Worm (Caenorhabditis elegans) whole organism, L1 larva: ENCODE measurements around the gene ugt-7.

Experiments used
- Y116A8C.19 ChIP-seq: sonication (generic microtip); optimal IDR thresholded peaks from 2 replicates; lab custom pipeline; 2016; ENCODE audit warnings: missing compliant biosample characterization, missing genetic modification characterization, borderline replicate concordance
- aha-1 ChIP-seq: fragments of 150-350 bp; optimal IDR thresholded peaks from 2 replicates; lab custom pipeline; 2014; ENCODE audit warnings: missing biosample characterization, missing genetic modification characterization
- aly-2 ChIP-seq: fragments of 150-350 bp; optimal IDR thresholded peaks from 2 replicates; lab custom pipeline; 2014; ENCODE audit warnings: missing biosample characterization, missing genetic modification characterization
- ama-1 ChIP-seq: fragments of 150-350 bp; optimal IDR thresholded peaks from 2 replicates; lab custom pipeline; 2014
- ceh-82 ChIP-seq, 3 experiments: fragments of 150-350 bp in 1 of 3; sonication (generic microtip) in 2 of 3; optimal IDR thresholded peaks; 2 replicates each; lab custom pipeline; 2014 to 2017; ENCODE audit warnings: missing biosample characterization in 3 of 3, missing genetic modification characterization in 3 of 3
- ceh-88 ChIP-seq: fragments of 200-800 bp; sonication (Bioruptor generic); IDR thresholded peaks from 2 replicates; pipeline ENCODE4 v1.3.6; 2022; ENCODE audit warnings: missing genetic modification characterization, missing compliant biosample characterization
- dpl-1 ChIP-seq, 3 experiments: fragments of 150-350 bp in 2 of 3; sonication (generic microtip) in 1 of 3; optimal IDR thresholded peaks; 2 replicates each; lab custom pipeline; 2014 to 2017; ENCODE audit warnings: missing biosample characterization in 3 of 3, missing genetic modification characterization in 3 of 3, missing genetic modification reagents in 3 of 3
- efl-1 ChIP-seq, 4 experiments: fragments of 150-350 bp; optimal IDR thresholded peaks in 3 of 4; peaks in 1 of 4; 1 replicate in 1 of 4; 2 replicates in 3 of 4; lab custom pipeline; 2014; ENCODE audit warnings: missing biosample characterization in 2 of 4, missing genetic modification characterization in 2 of 4, missing genetic modification reagents in 2 of 4
- efl-3 ChIP-seq: fragments of 200-800 bp; sonication (Bioruptor generic); optimal IDR thresholded peaks from 2 replicates; lab custom pipeline; 2018; ENCODE audit warnings: mild to moderate bottlenecking, missing genetic modification characterization, missing compliant biosample characterization
- egl-27 ChIP-seq, 2 experiments: fragments of 150-350 bp in 1 of 2; sonication (generic microtip); optimal IDR thresholded peaks; 3 replicates each; lab custom pipeline; 2017 to 2018; ENCODE audit warnings: missing biosample characterization in 2 of 2, missing genetic modification characterization in 2 of 2, missing genetic modification reagents in 2 of 2
- elt-3 ChIP-seq, 6 experiments: fragments of 150-350 bp in 1 of 6; sonication (generic microtip); optimal IDR thresholded peaks; 2 replicates each; lab custom pipeline; 2017 to 2018; ENCODE audit warnings: missing biosample characterization in 6 of 6, missing genetic modification characterization in 6 of 6, inconsistent platforms in 1 of 6
- ets-5 ChIP-seq: fragments of 200-800 bp; sonication (Bioruptor generic); IDR thresholded peaks from 2 replicates; pipeline ENCODE4 v1.3.6; 2022; ENCODE audit warnings: missing genetic modification characterization, missing compliant biosample characterization
- fkh-8 ChIP-seq: sonication (generic microtip); optimal IDR thresholded peaks from 2 replicates; lab custom pipeline; 2016; ENCODE audit warnings: mild to moderate bottlenecking, missing genetic modification characterization, missing compliant biosample characterization
- fos-1 ChIP-seq: fragments of 150-350 bp; optimal IDR thresholded peaks from 2 replicates; lab custom pipeline; 2014; ENCODE audit warnings: missing biosample characterization, missing genetic modification characterization
- grh-1 ChIP-seq: fragments of 200-800 bp; sonication (Bioruptor generic); IDR thresholded peaks from 2 replicates; pipeline ENCODE4 v1.3.6; 2022; ENCODE audit warnings: missing genetic modification reagents, missing genetic modification characterization, missing compliant biosample characterization
- irx-1 ChIP-seq: sonication (generic microtip); optimal IDR thresholded peaks from 2 replicates; lab custom pipeline; 2016; ENCODE audit warnings: missing genetic modification characterization, missing compliant biosample characterization
- isw-1 ChIP-seq: fragments of 200-800 bp; sonication (Bioruptor generic); IDR thresholded peaks from 2 replicates; pipeline ENCODE4 v1.3.6; 2022; ENCODE audit warnings: missing genetic modification characterization, missing compliant biosample characterization
- jun-1 ChIP-seq: fragments of 150-350 bp; optimal IDR thresholded peaks from 2 replicates; lab custom pipeline; 2014; ENCODE audit warnings: missing biosample characterization, missing genetic modification reagents, missing genetic modification characterization
- lin-35 ChIP-seq, 2 experiments: fragments of 150-350 bp; optimal IDR thresholded peaks; 2 replicates each; lab custom pipeline; 2014; ENCODE audit warnings: missing biosample characterization in 2 of 2, missing genetic modification characterization in 2 of 2, missing genetic modification reagents in 2 of 2
- lir-3 ChIP-seq: sonication (generic microtip); optimal IDR thresholded peaks from 2 replicates; lab custom pipeline; 2016; ENCODE audit warnings: mild to moderate bottlenecking, missing genetic modification characterization, moderate library complexity, missing compliant biosample characterization; ENCODE audit not compliant: poor library complexity
- mab-9 ChIP-seq: fragments of 200-800 bp; sonication (Bioruptor generic); IDR thresholded peaks from 2 replicates; pipeline ENCODE4 v1.3.6; 2022; ENCODE audit warnings: missing genetic modification reagents, missing genetic modification characterization, missing compliant biosample characterization
- mep-1 ChIP-seq: fragments of 150-350 bp; optimal IDR thresholded peaks from 2 replicates; lab custom pipeline; 2014; ENCODE audit warnings: missing biosample characterization, missing genetic modification characterization
- nhr-11 ChIP-seq: fragments of 150-350 bp; optimal IDR thresholded peaks from 2 replicates; lab custom pipeline; 2014; ENCODE audit warnings: missing biosample characterization, missing genetic modification characterization
- nhr-19 ChIP-seq: fragments of 200-800 bp; sonication (Bioruptor generic); conservative IDR thresholded peaks from 2 replicates; pipeline ENCODE4 v1.3.6; 2022; ENCODE audit warnings: missing genetic modification characterization, missing compliant biosample characterization
- nhr-28 ChIP-seq: fragments of 150-350 bp; optimal IDR thresholded peaks from 2 replicates; lab custom pipeline; 2014; ENCODE audit warnings: missing biosample characterization, missing genetic modification characterization
- nhr-47 ChIP-seq: sonication (generic microtip); optimal IDR thresholded peaks from 2 replicates; lab custom pipeline; 2016; ENCODE audit warnings: mild to moderate bottlenecking, missing genetic modification characterization, moderate library complexity, missing compliant biosample characterization
- nhr-76 ChIP-seq: sonication (generic microtip); optimal IDR thresholded peaks from 2 replicates; lab custom pipeline; 2017; ENCODE audit warnings: missing biosample characterization, missing genetic modification characterization
- pag-3 ChIP-seq: sonication (generic microtip); optimal IDR thresholded peaks from 2 replicates; lab custom pipeline; 2017; ENCODE audit warnings: missing genetic modification characterization, mild to moderate bottlenecking, missing compliant biosample characterization, antibody characterized with exemption, borderline replicate concordance; ENCODE audit not compliant: insufficient read depth
- pax-3 ChIP-seq: fragments of 200-800 bp; sonication (Bioruptor generic); optimal IDR thresholded peaks from 2 replicates; lab custom pipeline; 2018; ENCODE audit warnings: mild to moderate bottlenecking, missing genetic modification characterization, moderate library complexity, missing compliant biosample characterization
- pqm-1 ChIP-seq: sonication (generic microtip); optimal IDR thresholded peaks from 3 replicates; lab custom pipeline; 2017; ENCODE audit warnings: missing biosample characterization, missing genetic modification characterization
- snpc-4 ChIP-seq: fragments of 150-350 bp; optimal IDR thresholded peaks from 2 replicates; lab custom pipeline; 2014; ENCODE audit warnings: missing biosample characterization, missing genetic modification characterization
- sox-4 ChIP-seq: sonication (generic microtip); optimal IDR thresholded peaks from 2 replicates; lab custom pipeline; 2016; ENCODE audit warnings: missing genetic modification characterization, missing compliant biosample characterization
- swsn-7 ChIP-seq: sonication (generic microtip); optimal IDR thresholded peaks from 2 replicates; lab custom pipeline; 2016; ENCODE audit warnings: missing genetic modification characterization, missing compliant biosample characterization
- tlp-1 ChIP-seq: fragments of 150-350 bp; optimal IDR thresholded peaks from 2 replicates; lab custom pipeline; 2014; ENCODE audit warnings: missing biosample characterization, missing genetic modification characterization
- unc-130 ChIP-seq: fragments of 150-350 bp; optimal IDR thresholded peaks from 2 replicates; lab custom pipeline; 2017; ENCODE audit warnings: missing biosample characterization, missing genetic modification characterization, inconsistent platforms
- unc-30 ChIP-seq: sonication (generic microtip); optimal IDR thresholded peaks from 2 replicates; lab custom pipeline; 2017; ENCODE audit warnings: missing biosample characterization, missing genetic modification characterization
- unc-86 ChIP-seq: sonication (generic microtip); optimal IDR thresholded peaks from 2 replicates; lab custom pipeline; 2016; ENCODE audit warnings: missing genetic modification characterization, missing compliant biosample characterization
- unc-98 ChIP-seq: fragments of 200-800 bp; sonication (Bioruptor generic); IDR thresholded peaks from 2 replicates; pipeline ENCODE4 v1.3.6; 2022; ENCODE audit warnings: missing genetic modification characterization, missing compliant biosample characterization
- vab-15 ChIP-seq: sonication (generic microtip); optimal IDR thresholded peaks from 2 replicates; lab custom pipeline; 2017; ENCODE audit warnings: missing genotype, mild to moderate bottlenecking, missing genetic modification characterization, missing compliant biosample characterization
- zip-4 ChIP-seq: fragments of 200-800 bp; sonication (Bioruptor generic); optimal IDR thresholded peaks from 2 replicates; lab custom pipeline; 2018; ENCODE audit warnings: mild to moderate bottlenecking, missing genetic modification characterization, moderate library complexity, missing compliant biosample characterization
- ztf-4 ChIP-seq: fragments of 150-350 bp; optimal IDR thresholded peaks from 2 replicates; lab custom pipeline; 2014; ENCODE audit warnings: missing biosample characterization, missing genetic modification characterization

Gene ugt-7

ce11 chrV:4980873-4981272 is 19.5 kb downstream of the ugt-7 start, which contains the start of gene srsx-12:
srsx-12 (minus strand) TSS chrV:4980973.
- TF ChIP-seq swsn-7 (tag; lab: Kevin White, UChicago) = no peak
- no peak for TF ChIP-seq nhr-19
- TF ChIP-seq mep-1 = no peak
- TF ChIP-seq lir-3 (tag; lab: Kevin White, UChicago) = no peak
- TF ChIP-seq, all 84 proteins: peak for 0

- no peak for TF ChIP-seq fkh-8 (tag; lab: Kevin White, UChicago)
- no peak for TF ChIP-seq unc-98
- no peak for TF ChIP-seq isw-1 (GFP tag; lab: Robert Waterston, UW)
- no peak for TF ChIP-seq unc-86 (tag; lab: Kevin White, UChicago)
- TF ChIP-seq unc-30 (tag; lab: Kevin White, UChicago) = no peak
- no peak for TF ChIP-seq egl-27 (tag; optimal IDR thresholded peaks at IDR 0.05; lab: Kevin White, UChicago)
- TF ChIP-seq pax-3 (tag; lab: Kevin White, UChicago) = no peak
- TF ChIP-seq irx-1 (tag; lab: Kevin White, UChicago) = no peak
- no peak for TF ChIP-seq ets-5 (GFP tag; lab: Robert Waterston, UW)
Observed at ce11 chrV:4980094-4980493, 20.3 kb downstream of the ugt-7 start.

DNA sequence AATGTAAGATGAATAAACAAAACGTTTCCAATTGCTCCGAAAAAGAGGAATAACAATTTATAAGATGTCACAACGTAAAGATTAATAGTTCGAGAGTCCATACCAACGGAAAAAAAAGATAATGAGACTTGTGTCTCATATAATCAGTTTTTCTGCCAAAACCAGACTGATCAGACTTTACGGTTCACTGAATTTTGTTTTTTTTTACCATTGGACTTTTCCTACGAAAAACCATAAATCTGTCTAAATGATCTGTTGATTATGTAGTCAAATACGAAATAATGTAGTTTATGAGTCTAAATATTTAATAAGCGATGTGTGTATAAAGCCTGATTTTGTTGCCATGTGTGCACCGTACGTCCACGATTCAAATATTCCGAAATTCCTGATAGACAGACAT is 21.3 kb downstream of the ugt-7 start, which contains the start of gene srsx-11:
Gene srsx-11 (minus strand): TSS at position 101 of the 400 bp plus-strand sequence.
- TF ChIP-seq fkh-8 (tag; lab: Kevin White, UChicago) = peak; percentile 5
- TF ChIP-seq zip-4 (GFP tag; lab: Kevin White, UChicago) = no peak
- no peak for TF ChIP-seq pqm-1 (tag; lab: Kevin White, UChicago)
- TF ChIP-seq efl-1 (optimal IDR thresholded peaks at IDR 0.05; lab: Kevin White, UChicago) = no peak
- peak in 1 of 2 experiments; percentile 83 for TF ChIP-seq efl-1 (GFP tag; optimal IDR thresholded peaks at IDR 0.05 in 1 of 2; lab: Kevin White, UChicago)

ce11 chrV:4977539-4977938 is 22.8 kb downstream of the ugt-7 start:
- no peak for TF ChIP-seq swsn-7 (tag; lab: Kevin White, UChicago)
- no peak for TF ChIP-seq irx-1 (tag; lab: Kevin White, UChicago)
- TF ChIP-seq nhr-76 (tag; lab: Kevin White, UChicago) = no peak
- TF ChIP-seq efl-3 (GFP tag; lab: Kevin White, UChicago) = no peak
- no peak for TF ChIP-seq fos-1 (tag; lab: Kevin White, UChicago)
- TF ChIP-seq nhr-28 (tag; lab: Kevin White, UChicago) = no peak
- no peak for TF ChIP-seq unc-130
- no peak for TF ChIP-seq pag-3 (tag; lab: Kevin White, UChicago)
- TF ChIP-seq zip-4 (GFP tag; lab: Kevin White, UChicago) = no peak
- no peak for TF ChIP-seq aha-1 (tag; lab: Kevin White, UChicago)
- no peak for TF ChIP-seq aly-2 (tag; lab: Kevin White, UChicago)
- no peak for TF ChIP-seq lin-35 (GFP tag; optimal IDR thresholded peaks at IDR 0.05; lab: Kevin White, UChicago)
- TF ChIP-seq sox-4 = peak; percentile 67
- TF ChIP-seq ceh-88 (GFP tag; lab: Robert Waterston, UW) = no peak
- TF ChIP-seq grh-1 (GFP tag; lab: Robert Waterston, UW) = no peak
- no peak for TF ChIP-seq ztf-4 (tag; lab: Kevin White, UChicago)
- no peak for TF ChIP-seq vab-15 (tag; lab: Kevin White, UChicago)
- peak; percentile 7 for TF ChIP-seq nhr-11 (tag; lab: Kevin White, UChicago)
- no peak for TF ChIP-seq mab-9 (GFP tag; lab: Robert Waterston, UW)
- peak; percentile 67 for TF ChIP-seq fkh-8 (tag; lab: Kevin White, UChicago)

DNA sequence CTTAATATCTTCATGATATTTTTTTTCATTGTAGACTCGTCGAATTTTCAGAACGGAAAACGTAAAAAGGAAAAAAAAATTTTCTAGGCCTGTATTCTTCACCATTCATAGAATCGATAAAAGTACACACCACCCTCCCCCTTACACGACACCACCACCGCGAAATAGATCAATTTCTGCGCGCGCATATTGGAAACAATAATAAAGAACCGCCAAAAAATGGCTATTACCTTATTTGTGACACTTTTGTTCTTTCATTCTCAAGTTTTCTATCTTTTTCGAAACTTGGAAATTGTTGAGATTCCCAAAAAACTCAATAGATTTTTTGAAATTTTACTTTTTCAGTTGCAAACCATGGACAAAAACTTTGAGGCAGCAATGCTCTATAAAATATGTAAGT is 25.2 kb downstream of the ugt-7 start, which contains the start of gene F26G5.1:
Gene F26G5.1 (plus strand): TSS at position 339 of the 400 bp plus-strand sequence.
- TF ChIP-seq elt-3 (tag; optimal IDR thresholded peaks at IDR 0.05; lab: Kevin White, UChicago) = no peak
- TF ChIP-seq ceh-82 (tag; optimal IDR thresholded peaks at IDR 0.05; lab: Kevin White, UChicago) = no peak
- TF ChIP-seq dpl-1 (GFP tag; optimal IDR thresholded peaks at IDR 0.05; lab: Kevin White, UChicago) = no peak
- no peak for TF ChIP-seq snpc-4 (tag; lab: Kevin White, UChicago)
- TF ChIP-seq zip-4 (GFP tag; lab: Kevin White, UChicago) = no peak
- TF ChIP-seq mep-1 = no peak
- no peak for TF ChIP-seq grh-1 (GFP tag; lab: Robert Waterston, UW)
- TF ChIP-seq ama-1 (lab: Kevin White, UChicago) = no peak
- TF ChIP-seq nhr-28 (tag; lab: Kevin White, UChicago) = no peak
- TF ChIP-seq tlp-1 (tag; lab: Kevin White, UChicago) = no peak
- TF ChIP-seq nhr-76 (tag; lab: Kevin White, UChicago) = no peak
- TF ChIP-seq unc-86 (tag; lab: Kevin White, UChicago) = no peak
- no peak for TF ChIP-seq nhr-47
- TF ChIP-seq pag-3 (tag; lab: Kevin White, UChicago) = no peak
- TF ChIP-seq unc-130 = no peak
- no peak for TF ChIP-seq Y116A8C.19
- no peak for TF ChIP-seq jun-1 (tag; lab: Kevin White, UChicago)
- no peak for TF ChIP-seq nhr-11 (tag; lab: Kevin White, UChicago)
